Worm (Caenorhabditis elegans) whole organism, young adult: ENCODE data around the gene Y111B2A.12.

ENCODE experiments used
- F49E8.2 ChIP-seq: sonication (generic microtip); optimal IDR thresholded peaks from 3 replicates; lab custom pipeline; 2017; ENCODE audit warnings: missing genetic modification characterization, mild to moderate bottlenecking, missing compliant biosample characterization, antibody characterized with exemption, moderate library complexity; ENCODE audit not compliant: insufficient read depth
- Y53G8AR.9 ChIP-seq: fragments of 200-800 bp; sonication (Bioruptor generic); conservative IDR thresholded peaks from 2 replicates; pipeline ENCODE4 v1.3.6; 2022; ENCODE audit warnings: missing genetic modification reagents, missing genetic modification characterization, missing compliant biosample characterization
- bed-1 ChIP-seq: fragments of 200-800 bp; sonication (Bioruptor generic); IDR thresholded peaks from 2 replicates; pipeline ENCODE4 v1.3.6; 2022; ENCODE audit warnings: missing genetic modification reagents, missing genetic modification characterization, missing compliant biosample characterization
- lag-1 ChIP-seq: fragments of 200-800 bp; sonication (Bioruptor generic); IDR thresholded peaks from 2 replicates; pipeline ENCODE4 v1.3.6; 2022; ENCODE audit warnings: missing genetic modification reagents, missing genetic modification characterization, missing compliant biosample characterization
- zfh-2 ChIP-seq: fragments of 200-800 bp; sonication (Bioruptor generic); conservative IDR thresholded peaks from 2 replicates; pipeline ENCODE4 v1.3.6; 2022; ENCODE audit warnings: missing genetic modification reagents, missing genetic modification characterization, missing compliant biosample characterization
- ztf-25 ChIP-seq: fragments of 200-800 bp; sonication (Bioruptor generic); IDR thresholded peaks from 2 replicates; pipeline ENCODE4 v1.3.6; 2022; ENCODE audit warnings: missing genetic modification reagents, missing genetic modification characterization, missing compliant biosample characterization

ce11 chrIII:12668821-12669220, 59.7 kb downstream of the Y111B2A.12 start:
- TF ChIP-seq ztf-25 (GFP tag; lab: Robert Waterston, UW) (no peak), Y53G8AR.9 (GFP tag; lab: Robert Waterston, UW) (no peak), F49E8.2 (tag; lab: Kevin White, UChicago) (no peak), lag-1 (GFP tag; lab: Robert Waterston, UW) (no peak), zfh-2 (GFP tag; lab: Robert Waterston, UW) (no peak), bed-1 (GFP tag; lab: Robert Waterston, UW) (no peak)
